Fruit fly (Drosophila melanogaster) whole organism, pupa: ENCODE data around the gene ksr.

ENCODE experiments used
- CG12605 ChIP-seq: fragments of 200-800 bp; sonication (Bioruptor generic); IDR thresholded peaks from 2 replicates; pipeline ENCODE4 v1.3.6; 2022; ENCODE audit warnings: missing biosample characterization, missing genetic modification characterization
- CG13204 ChIP-seq: fragments of 200-800 bp; sonication (Bioruptor generic); optimal IDR thresholded peaks from 2 replicates; lab custom pipeline; 2018; ENCODE audit warnings: missing biosample characterization, mild to moderate bottlenecking, missing genetic modification characterization, moderate library complexity
- CG15710 ChIP-seq: fragments of 200-800 bp; sonication (Bioruptor generic); optimal IDR thresholded peaks from 2 replicates; lab custom pipeline; 2018; ENCODE audit warnings: missing biosample characterization, mild to moderate bottlenecking, missing genetic modification characterization, moderate library complexity
- CG17806 ChIP-seq: fragments of 200-800 bp; sonication (Bioruptor generic); optimal IDR thresholded peaks from 2 replicates; lab custom pipeline; 2018; ENCODE audit warnings: missing biosample characterization, mild to moderate bottlenecking, missing genetic modification characterization, moderate library complexity
- CG32121 ChIP-seq: fragments of 200-800 bp; sonication (Bioruptor generic); IDR thresholded peaks from 2 replicates; pipeline ENCODE4 v1.3.6; 2022; ENCODE audit warnings: missing biosample characterization, missing genetic modification characterization
- CG34367 ChIP-seq: fragments of 200-800 bp; sonication (Bioruptor generic); optimal IDR thresholded peaks from 2 replicates; lab custom pipeline; 2018; ENCODE audit warnings: missing biosample characterization, mild to moderate bottlenecking, missing genetic modification characterization
- CG4496 ChIP-seq: fragments of 200-800 bp; sonication (Bioruptor generic); IDR thresholded peaks from 3 replicates; pipeline ENCODE4 v1.3.6; 2022; ENCODE audit warnings: missing biosample characterization, missing genetic modification characterization
- CG8301 ChIP-seq: fragments of 200-800 bp; sonication (Bioruptor generic); optimal IDR thresholded peaks from 2 replicates; lab custom pipeline; 2018; ENCODE audit warnings: missing biosample characterization, mild to moderate bottlenecking, missing genetic modification characterization
- D1 ChIP-seq: fragments of 200-800 bp; sonication (Bioruptor generic); optimal IDR thresholded peaks from 2 replicates; lab custom pipeline; 2018; ENCODE audit warnings: missing biosample characterization, mild to moderate bottlenecking, missing genetic modification characterization, moderate library complexity
- Pif1A ChIP-seq: fragments of 200-800 bp; sonication (Bioruptor generic); optimal IDR thresholded peaks from 3 replicates; lab custom pipeline; 2016; ENCODE audit warnings: missing biosample characterization, missing genetic modification characterization
- Snoo ChIP-seq: fragments of 200-800 bp; sonication (Bioruptor generic); optimal IDR thresholded peaks from 3 replicates; lab custom pipeline; 2017; ENCODE audit warnings: missing biosample characterization, mild to moderate bottlenecking, missing genetic modification characterization, inconsistent platforms
- rn ChIP-seq: fragments of 200-800 bp; sonication (Bioruptor generic); IDR thresholded peaks from 2 replicates; pipeline ENCODE4 v1.3.6; 2022; ENCODE audit warnings: missing biosample characterization, missing genetic modification characterization

- TF ChIP-seq CG12605 (GFP tag; lab: Robert Waterston, UW) (no peak), Pif1A (GFP tag; lab: Kevin White, UChicago) (no peak), rn (GFP tag; lab: Robert Waterston, UW) (no peak), CG17806 (tag; lab: Kevin White, UChicago) (no peak), CG15710 (no peak), D1 (tag; lab: Kevin White, UChicago) (no peak), CG34367 (no peak), CG13204 (GFP tag; lab: Kevin White, UChicago) (no peak), CG4496 (GFP tag; lab: Robert Waterston, UW) (no peak), CG32121 (no peak), CG8301 (tag; lab: Kevin White, UChicago) (no peak), Snoo (no peak)
These were observed 31.1 kb upstream of the ksr start for dm6 chr3R:5514759-5515158.
